Fruit fly (Drosophila melanogaster) whole organism: Measurements from ENCODE around the gene CG13032.

Experiments
- CG8478 ChIP-seq: fragments of >200 bp; optimal IDR thresholded peaks from 2 replicates; lab custom pipeline; 2018; ENCODE audit warnings: inconsistent platforms
- Dll ChIP-seq: fragments of >200 bp; optimal IDR thresholded peaks from 2 replicates; lab custom pipeline; 2017
- pan ChIP-seq: fragments of >200 bp; optimal IDR thresholded peaks from 2 replicates; lab custom pipeline; 2017
- psq ChIP-seq: fragments of >200 bp; optimal IDR thresholded peaks from 2 replicates; lab custom pipeline; 2017
- usp ChIP-seq: fragments of >200 bp; optimal IDR thresholded peaks from 2 replicates; lab custom pipeline; 2017; ENCODE audit warnings: missing biosample characterization, missing genetic modification characterization, mixed read lengths

- TF ChIP-seq CG8478 (lab: Kevin White, UChicago) = no peak
- TF ChIP-seq usp = no peak
- no peak for TF ChIP-seq pan (lab: Kevin White, UChicago)
- TF ChIP-seq Dll (lab: Kevin White, UChicago) = no peak
- TF ChIP-seq psq (lab: Kevin White, UChicago) = no peak
These were observed 3.6 kb upstream of the CG13032 start for dm6 chr3L:16670195-16670594.
